Worm (Caenorhabditis elegans) whole organism, L3 larva: ENCODE results near the gene Y37E11AL.12.

ENCODE experiments used
- ama-1 ChIP-seq: fragments of 150-350 bp; optimal IDR thresholded peaks from 2 replicates; lab custom pipeline; 2018
- ceh-16 ChIP-seq: sonication (generic microtip); optimal IDR thresholded peaks from 2 replicates; lab custom pipeline; 2017; ENCODE audit warnings: missing biosample characterization, missing genetic modification characterization
- ceh-82 ChIP-seq: fragments of 150-350 bp; optimal IDR thresholded peaks from 2 replicates; lab custom pipeline; 2014; ENCODE audit warnings: missing biosample characterization, missing genetic modification characterization
- egl-5 ChIP-seq: fragments of 150-350 bp; optimal IDR thresholded peaks from 2 replicates; lab custom pipeline; 2017; ENCODE audit warnings: missing biosample characterization, missing genetic modification reagents, missing genetic modification characterization, inconsistent platforms
- elt-2 ChIP-seq: sonication (generic microtip); optimal IDR thresholded peaks from 2 replicates; lab custom pipeline; 2016; ENCODE audit warnings: missing genetic modification reagents, mild to moderate bottlenecking, missing genetic modification characterization, missing compliant biosample characterization
- mdl-1 ChIP-seq: fragments of 150-350 bp; optimal IDR thresholded peaks from 2 replicates; lab custom pipeline; 2014; ENCODE audit warnings: missing biosample characterization, missing genetic modification characterization
- nhr-11 ChIP-seq: fragments of 150-350 bp; optimal IDR thresholded peaks from 2 replicates; lab custom pipeline; 2014; ENCODE audit warnings: missing biosample characterization, missing genetic modification characterization
- nhr-23 ChIP-seq: fragments of 150-350 bp; optimal IDR thresholded peaks from 2 replicates; lab custom pipeline; 2014; ENCODE audit warnings: missing biosample characterization, missing genetic modification reagents, missing genetic modification characterization
- nhr-28 ChIP-seq: fragments of 150-350 bp; optimal IDR thresholded peaks from 2 replicates; lab custom pipeline; 2014; ENCODE audit warnings: missing biosample characterization, missing genetic modification characterization
- nhr-77 ChIP-seq: fragments of 150-350 bp; optimal IDR thresholded peaks from 2 replicates; lab custom pipeline; 2014; ENCODE audit warnings: missing biosample characterization, missing genetic modification characterization
- snpc-4 ChIP-seq: fragments of 150-350 bp; optimal IDR thresholded peaks from 2 replicates; lab custom pipeline; 2014; ENCODE audit warnings: missing biosample characterization, missing genetic modification characterization
- unc-39 ChIP-seq: sonication (generic microtip); optimal IDR thresholded peaks from 4 replicates; lab custom pipeline; 2017; ENCODE audit warnings: missing biosample characterization, missing genetic modification characterization

DNA sequence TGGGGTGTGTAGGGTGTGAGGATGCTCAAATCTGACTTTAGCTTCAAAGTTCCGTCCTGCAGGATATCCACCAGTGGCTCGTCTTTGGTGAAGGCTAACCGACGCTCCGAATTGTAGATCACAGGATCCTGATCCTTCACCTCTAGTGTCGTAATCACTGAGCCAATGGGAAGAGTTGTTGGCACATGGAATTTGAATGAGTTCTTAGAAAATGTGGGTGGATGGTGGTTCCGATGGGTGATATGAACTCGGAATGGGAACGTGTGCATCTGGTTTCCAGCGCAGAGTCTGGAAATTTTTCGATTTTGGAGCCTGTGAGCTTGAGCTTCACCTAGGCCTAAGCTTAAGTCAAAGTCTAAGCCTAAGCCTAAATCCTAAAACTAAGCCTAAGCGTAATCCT is 35.2 kb downstream of the Y37E11AL.12 start:
- no peak for TF ChIP-seq elt-2 (tag; lab: Kevin White, UChicago)
- TF ChIP-seq egl-5 (tag; lab: Kevin White, UChicago): no peak
- TF ChIP-seq ama-1 (lab: Kevin White, UChicago): no peak
- no peak for TF ChIP-seq snpc-4 (tag; lab: Kevin White, UChicago)
- TF ChIP-seq unc-39: no peak
- no peak for TF ChIP-seq nhr-28 (tag; lab: Kevin White, UChicago)
- no peak for TF ChIP-seq mdl-1 (tag; lab: Kevin White, UChicago)
- no peak for TF ChIP-seq nhr-77 (tag; lab: Kevin White, UChicago)
- no peak for TF ChIP-seq ceh-82 (tag; lab: Kevin White, UChicago)
- TF ChIP-seq ceh-16 (tag; lab: Kevin White, UChicago): no peak
- no peak for TF ChIP-seq nhr-23 (tag; lab: Kevin White, UChicago)
- no peak for TF ChIP-seq nhr-11 (tag; lab: Kevin White, UChicago)
